Worm (Caenorhabditis elegans) whole organism, L4 larva: ENCODE measurements around the gene elo-8.

Experiments
- F26F4.8 ChIP-seq: fragments of 200-800 bp; sonication (Bioruptor generic); conservative IDR thresholded peaks from 2 replicates; pipeline ENCODE4 v1.3.6; 2022; ENCODE audit warnings: missing genetic modification characterization, missing compliant biosample characterization
- F44E2.7 ChIP-seq: fragments of 200-800 bp; sonication (Bioruptor generic); IDR thresholded peaks from 2 replicates; pipeline ENCODE4 v2.1.2; 2022; ENCODE audit warnings: missing genetic modification characterization, missing compliant biosample characterization
- R02D3.7 ChIP-seq: fragments of 150-350 bp; sonication (generic microtip); optimal IDR thresholded peaks from 3 replicates; lab custom pipeline; 2014; ENCODE audit warnings: missing biosample characterization, missing genetic modification characterization
- T26A8.4 ChIP-seq: fragments of 200-800 bp; sonication (Bioruptor generic); IDR thresholded peaks from 2 replicates; pipeline ENCODE4 v1.3.6; 2022; ENCODE audit warnings: missing genetic modification characterization, missing compliant biosample characterization
- Y105C5A.15 ChIP-seq: fragments of 200-800 bp; sonication (Bioruptor generic); IDR thresholded peaks from 2 replicates; pipeline ENCODE4 v1.3.6; 2022; ENCODE audit warnings: missing genetic modification characterization, missing compliant biosample characterization
- ZK337.2 ChIP-seq: fragments of 200-800 bp; sonication (Bioruptor generic); IDR thresholded peaks from 2 replicates; pipeline ENCODE4 v1.3.6; 2022; ENCODE audit warnings: missing genetic modification reagents, missing genetic modification characterization, missing compliant biosample characterization
- aha-1 ChIP-seq: fragments of 150-350 bp; peaks from one replicate; lab custom pipeline; 2014; ENCODE audit warnings: missing biosample characterization, missing genetic modification characterization
- arid-1 ChIP-seq: fragments of 200-800 bp; sonication (Bioruptor generic); conservative IDR thresholded peaks from 2 replicates; pipeline ENCODE4 v1.3.6; 2022; ENCODE audit warnings: missing genetic modification reagents, missing genetic modification characterization, missing compliant biosample characterization
- ceh-44 ChIP-seq: fragments of 200-800 bp; sonication (Bioruptor generic); IDR thresholded peaks from 2 replicates; pipeline ENCODE4 v1.3.6; 2022; ENCODE audit warnings: missing genetic modification reagents, missing genetic modification characterization, missing compliant biosample characterization
- ceh-82 ChIP-seq: sonication (generic microtip); optimal IDR thresholded peaks from 2 replicates; lab custom pipeline; 2017; ENCODE audit warnings: missing biosample characterization, missing genetic modification characterization
- daf-16 ChIP-seq, 3 experiments: sonication (generic microtip); optimal IDR thresholded peaks; 2 replicates each; lab custom pipeline; 2016 to 2017; ENCODE audit warnings: missing genetic modification characterization in 3 of 3, missing genetic modification reagents in 3 of 3, mild to moderate bottlenecking in 2 of 3, missing compliant biosample characterization in 2 of 3, missing biosample characterization in 1 of 3, moderate library complexity in 1 of 3
- daf-19 ChIP-seq: fragments of 200-800 bp; sonication (Bioruptor generic); conservative IDR thresholded peaks from 2 replicates; pipeline ENCODE4 v1.3.6; 2022; ENCODE audit warnings: missing genetic modification characterization, missing compliant biosample characterization
- dmd-6 ChIP-seq: fragments of 200-800 bp; sonication (Bioruptor generic); IDR thresholded peaks from 2 replicates; pipeline ENCODE4 v1.3.6; 2022; ENCODE audit warnings: missing genetic modification reagents, missing genetic modification characterization, missing compliant biosample characterization
- dmd-8 ChIP-seq: fragments of 200-800 bp; sonication (Bioruptor generic); IDR thresholded peaks from 2 replicates; pipeline ENCODE4 v1.3.6; 2022; ENCODE audit warnings: missing genetic modification characterization, missing compliant biosample characterization
- dmd-9 ChIP-seq: fragments of 200-800 bp; sonication (Bioruptor generic); IDR thresholded peaks from 2 replicates; pipeline ENCODE4 v1.3.6; 2022; ENCODE audit warnings: missing genetic modification reagents, missing genetic modification characterization, missing compliant biosample characterization
- dve-1 ChIP-seq: sonication (generic microtip); optimal IDR thresholded peaks from 2 replicates; lab custom pipeline; 2017; ENCODE audit warnings: antibody characterized with exemption, mild to moderate bottlenecking, missing genetic modification characterization, missing compliant biosample characterization; ENCODE audit not compliant: insufficient read depth
- gei-8 ChIP-seq: fragments of 200-800 bp; sonication (Bioruptor generic); optimal IDR thresholded peaks from 2 replicates; lab custom pipeline; 2018; ENCODE audit warnings: mild to moderate bottlenecking, missing genetic modification characterization, missing compliant biosample characterization
- hlh-11 ChIP-seq: fragments of 200-800 bp; sonication (Bioruptor generic); optimal IDR thresholded peaks from 2 replicates; lab custom pipeline; 2018; ENCODE audit warnings: mild to moderate bottlenecking, missing genetic modification characterization, missing compliant biosample characterization
- hlh-30 ChIP-seq: sonication (generic microtip); optimal IDR thresholded peaks from 2 replicates; lab custom pipeline; 2017; ENCODE audit warnings: antibody characterized with exemption, mild to moderate bottlenecking, missing genetic modification characterization, missing compliant biosample characterization; ENCODE audit not compliant: insufficient read depth
- lin-29 ChIP-seq: fragments of 200-800 bp; sonication (Bioruptor generic); IDR thresholded peaks from 2 replicates; pipeline ENCODE4 v1.3.6; 2022; ENCODE audit warnings: missing genetic modification reagents, missing genetic modification characterization, missing compliant biosample characterization
- lin-39 ChIP-seq: fragments of 150-350 bp; optimal IDR thresholded peaks from 2 replicates; lab custom pipeline; 2014; ENCODE audit warnings: missing biosample characterization, missing genetic modification reagents, missing genetic modification characterization
- lir-3 ChIP-seq: sonication (generic microtip); optimal IDR thresholded peaks from 2 replicates; lab custom pipeline; 2016; ENCODE audit warnings: mild to moderate bottlenecking, missing genetic modification characterization, missing compliant biosample characterization
- lsy-2 ChIP-seq, 2 experiments: fragments of 150-350 bp in 1 of 2; sonication (generic microtip) in 1 of 2; optimal IDR thresholded peaks; 2 replicates each; lab custom pipeline; 2014 to 2017; ENCODE audit warnings: missing biosample characterization in 2 of 2, missing genetic modification characterization in 2 of 2
- madf-9 ChIP-seq: fragments of 200-800 bp; sonication (Bioruptor generic); conservative IDR thresholded peaks from 2 replicates; pipeline ENCODE4 v1.3.6; 2022; ENCODE audit warnings: missing genetic modification reagents, missing genetic modification characterization, missing compliant biosample characterization
- mdl-1 ChIP-seq, 2 experiments: fragments of 150-350 bp in 1 of 2; sonication (generic microtip) in 1 of 2; optimal IDR thresholded peaks; 2 replicates each; lab custom pipeline; 2014 to 2017; ENCODE audit warnings: missing biosample characterization in 2 of 2, missing genetic modification characterization in 2 of 2
- mep-1 ChIP-seq: fragments of 150-350 bp; sonication (generic microtip); optimal IDR thresholded peaks from 3 replicates; lab custom pipeline; 2014; ENCODE audit warnings: missing biosample characterization, missing genetic modification characterization
- nhr-10 ChIP-seq: fragments of 150-350 bp; optimal IDR thresholded peaks from 2 replicates; lab custom pipeline; 2014; ENCODE audit warnings: missing biosample characterization, missing genetic modification characterization
- nhr-25 ChIP-seq: sonication (generic microtip); optimal IDR thresholded peaks from 2 replicates; lab custom pipeline; 2017; ENCODE audit warnings: missing genetic modification characterization, mild to moderate bottlenecking, missing compliant biosample characterization, antibody characterized with exemption, moderate library complexity, borderline replicate concordance; ENCODE audit not compliant: insufficient read depth
- nhr-28 ChIP-seq: fragments of 150-350 bp; optimal IDR thresholded peaks from 2 replicates; lab custom pipeline; 2014; ENCODE audit warnings: missing biosample characterization, missing genetic modification characterization
- nhr-42 ChIP-seq: fragments of 200-800 bp; sonication (Bioruptor generic); IDR thresholded peaks from 2 replicates; pipeline ENCODE4 v1.3.6; 2022; ENCODE audit warnings: missing genetic modification characterization, missing compliant biosample characterization
- nhr-48 ChIP-seq: sonication (generic microtip); optimal IDR thresholded peaks from 2 replicates; lab custom pipeline; 2016; ENCODE audit warnings: mild to moderate bottlenecking, missing genetic modification characterization, missing compliant biosample characterization
- nhr-6 ChIP-seq: fragments of 150-350 bp; optimal IDR thresholded peaks from 2 replicates; lab custom pipeline; 2014; ENCODE audit warnings: missing biosample characterization, missing genetic modification characterization
- nhr-76 ChIP-seq: fragments of 150-350 bp; optimal IDR thresholded peaks from 2 replicates; lab custom pipeline; 2014; ENCODE audit warnings: missing biosample characterization, missing genetic modification characterization
- pqm-1 ChIP-seq: sonication (generic microtip); optimal IDR thresholded peaks from 2 replicates; lab custom pipeline; 2017; ENCODE audit warnings: missing biosample characterization, missing genetic modification characterization
- rbr-2 ChIP-seq: sonication (generic microtip); optimal IDR thresholded peaks from 2 replicates; lab custom pipeline; 2016; ENCODE audit warnings: missing genotype, missing genetic modification characterization, missing compliant biosample characterization
- spr-3 ChIP-seq: fragments of 200-800 bp; sonication (Bioruptor generic); optimal IDR thresholded peaks from 2 replicates; lab custom pipeline; 2018; ENCODE audit warnings: mild to moderate bottlenecking, missing genetic modification characterization, missing compliant biosample characterization
- unc-62 ChIP-seq, 3 experiments: fragments of 150-350 bp in 1 of 3; sonication (generic microtip); optimal IDR thresholded peaks in 2 of 3; peaks in 1 of 3; 1 replicate in 1 of 3; 2 replicates in 2 of 3; lab custom pipeline; 2014 to 2017; ENCODE audit warnings: missing biosample characterization in 3 of 3, missing genetic modification characterization in 3 of 3, missing genetic modification reagents in 3 of 3, missing genotype in 1 of 3
- zag-1 ChIP-seq: fragments of 150-350 bp; optimal IDR thresholded peaks from 2 replicates; lab custom pipeline; 2014; ENCODE audit warnings: missing biosample characterization, missing genetic modification characterization
- zfp-3 ChIP-seq: fragments of 200-800 bp; sonication (Bioruptor generic); conservative IDR thresholded peaks from 2 replicates; pipeline ENCODE4 v1.3.6; 2022; ENCODE audit warnings: missing genetic modification reagents, missing genetic modification characterization, missing compliant biosample characterization
- zip-11 ChIP-seq: fragments of 200-800 bp; sonication (Bioruptor generic); IDR thresholded peaks from 2 replicates; pipeline ENCODE4 v1.3.6; 2022; ENCODE audit warnings: missing genetic modification characterization, missing compliant biosample characterization
- ztf-7 ChIP-seq: fragments of 150-350 bp; optimal IDR thresholded peaks from 2 replicates; lab custom pipeline; 2014; ENCODE audit warnings: missing biosample characterization, missing genetic modification characterization

elo-8 gene

ce11 chrIII:11241583-11242187 is 9.8 kb upstream of the elo-8 start (continued):
- TF ChIP-seq rbr-2 (tag; lab: Kevin White, UChicago), result no peak
- TF ChIP-seq pqm-1 (tag; lab: Kevin White, UChicago), result peak; percentile 89
- TF ChIP-seq hlh-11 (tag; lab: Kevin White, UChicago), result peak; percentile 46
- peak; percentile 3 for TF ChIP-seq dve-1 (tag; lab: Kevin White, UChicago)
- TF ChIP-seq dmd-8 (GFP tag; lab: Robert Waterston, UW), result no peak

ce11 chrIII:11240776-11241175 is 8.9 kb upstream of the elo-8 start:
- no peak for TF ChIP-seq F26F4.8 (GFP tag; lab: Robert Waterston, UW)
- peak; percentile 35 for TF ChIP-seq dve-1 (tag; lab: Kevin White, UChicago)
- TF ChIP-seq nhr-28 (tag; lab: Kevin White, UChicago), result peak; percentile 85
- TF ChIP-seq nhr-42 (GFP tag; lab: Robert Waterston, UW), result no peak
- no peak for TF ChIP-seq lsy-2 (tag; optimal IDR thresholded peaks at IDR 0.05; lab: Kevin White, UChicago)
- no peak for TF ChIP-seq spr-3 (GFP tag; lab: Kevin White, UChicago)
- no peak for TF ChIP-seq lir-3 (tag; lab: Kevin White, UChicago)
- TF ChIP-seq daf-16 (GFP tag; optimal IDR thresholded peaks at IDR 0.05; lab: Kevin White, UChicago), result no peak
- peak; percentile 40 for TF ChIP-seq daf-16 (tag; optimal IDR thresholded peaks at IDR 0.05; lab: Kevin White, UChicago)
- peak; percentile 9 for TF ChIP-seq aha-1 (tag; lab: Kevin White, UChicago)
- no peak for TF ChIP-seq zip-11 (GFP tag; lab: Robert Waterston, UW)
- no peak for TF ChIP-seq lin-39 (tag; lab: Kevin White, UChicago)
- no peak for TF ChIP-seq ceh-82 (tag; lab: Kevin White, UChicago)
- TF ChIP-seq R02D3.7 (tag; lab: Kevin White, UChicago), result no peak
- no peak for TF ChIP-seq ztf-7
- no peak for TF ChIP-seq nhr-48 (tag; lab: Kevin White, UChicago)
- TF ChIP-seq daf-19 (GFP tag; lab: Robert Waterston, UW), result no peak
- no peak for TF ChIP-seq zfp-3 (GFP tag; lab: Robert Waterston, UW)
- peak; percentile 35 for TF ChIP-seq nhr-6
- TF ChIP-seq ceh-44 (GFP tag; lab: Robert Waterston, UW), result no peak
- peak; percentile 11 for TF ChIP-seq mep-1 (tag; lab: Kevin White, UChicago)
- TF ChIP-seq dmd-9 (GFP tag; lab: Robert Waterston, UW), result no peak
- TF ChIP-seq nhr-76, result no peak
- peak; percentile 34; the same call in 1 of the 2 replicates for TF ChIP-seq dmd-6
- no peak for TF ChIP-seq F44E2.7 (GFP tag; lab: Robert Waterston, UW)
- TF ChIP-seq pqm-1 (tag; lab: Kevin White, UChicago), result peak; percentile 21
- TF ChIP-seq T26A8.4 (GFP tag; lab: Robert Waterston, UW), result no peak
- peak; percentile 16 for TF ChIP-seq hlh-11 (tag; lab: Kevin White, UChicago)
- TF ChIP-seq unc-62 (GFP tag; optimal IDR thresholded peaks at IDR 0.05 in 1 of 2; lab: Kevin White, UChicago), result peak in 1 of 2 experiments; percentile 16
- no peak for TF ChIP-seq unc-62 (tag; optimal IDR thresholded peaks at IDR 0.05; lab: Kevin White, UChicago)
- TF ChIP-seq nhr-10 (tag; lab: Kevin White, UChicago), result no peak
- TF ChIP-seq madf-9, result no peak
- TF ChIP-seq mdl-1 (tag; optimal IDR thresholded peaks at IDR 0.05; lab: Kevin White, UChicago), result no peak
- no peak for TF ChIP-seq zag-1 (tag; lab: Kevin White, UChicago)
- TF ChIP-seq Y105C5A.15 (GFP tag; lab: Robert Waterston, UW), result no peak
- no peak for TF ChIP-seq nhr-25 (tag; lab: Kevin White, UChicago)
- no peak for TF ChIP-seq gei-8
- TF ChIP-seq hlh-30 (tag; lab: Kevin White, UChicago), result peak; percentile 26
- no peak for TF ChIP-seq lin-29 (GFP tag; lab: Robert Waterston, UW)
- TF ChIP-seq ZK337.2, result no peak
- no peak for TF ChIP-seq arid-1 (GFP tag; lab: Robert Waterston, UW)
